Fruit fly (Drosophila melanogaster): ENCODE results near the gene Ccm3.

Ccm3 gene

dm6 chr3R:15332994-15333393, 38.8 kb upstream of the Ccm3 start, which contains the start of the genes Fkbp39 and Cyfip (continued):
- TF ChIP-seq pfk (GFP tag; optimal IDR thresholded peaks at IDR 0.05) = peak; percentile 15
- no peak for TF ChIP-seq CG2889 (GFP tag; IDR thresholded peaks at IDR 0.05)
- TF ChIP-seq CG12219 (GFP tag; optimal IDR thresholded peaks at IDR 0.05) = no peak
- TF ChIP-seq tx (GFP tag; optimal IDR thresholded peaks at IDR 0.05) = peak; percentile 59
- peak; percentile 34; the same call in 1 of the 2 replicates for TF ChIP-seq Atf6 (GFP tag; IDR thresholded peaks at IDR 0.05)
- TF ChIP-seq bowl (GFP tag; IDR thresholded peaks at IDR 0.05) = no peak
- no peak for TF ChIP-seq CG17802 (tag; optimal IDR thresholded peaks at IDR 0.05)
- TF ChIP-seq CG42726 (GFP tag; IDR thresholded peaks at IDR 0.05; ENCODE audit: partially characterized antibody) = peak; percentile 80
- TF ChIP-seq Awh (GFP tag; IDR thresholded peaks at IDR 0.05) = no peak
- no peak for TF ChIP-seq CG4328 (GFP tag; optimal IDR thresholded peaks at IDR 0.05)
- TF ChIP-seq CG3726 (GFP tag; IDR thresholded peaks at IDR 0.05) = no peak
- TF ChIP-seq scrt (GFP tag; optimal IDR thresholded peaks at IDR 0.05) = no peak
- peak; percentile 24; the same call in 1 of the 2 replicates for TF ChIP-seq CG17328 (GFP tag; IDR thresholded peaks at IDR 0.05)
- no peak for TF ChIP-seq Sox102F (GFP tag; optimal IDR thresholded peaks at IDR 0.05)
- no peak for TF ChIP-seq Rx (GFP tag; IDR thresholded peaks at IDR 0.05)
- no peak for TF ChIP-seq CG10959 (GFP tag; IDR thresholded peaks at IDR 0.05)
- peak; percentile 40; the same call in 1 of the 3 replicates for TF ChIP-seq mld (GFP tag; IDR thresholded peaks at IDR 0.05; ENCODE audit: partially characterized antibody)
- no peak for TF ChIP-seq CG11504 (tag; optimal IDR thresholded peaks at IDR 0.05)
- TF ChIP-seq ato (GFP tag; IDR thresholded peaks at IDR 0.05; ENCODE audit: partially characterized antibody) = peak; percentile 67
- peak; percentile 56 for TF ChIP-seq CG7987 (GFP tag; optimal IDR thresholded peaks at IDR 0.05)
- TF ChIP-seq Vsx1 (GFP tag; optimal IDR thresholded peaks at IDR 0.05) = no peak
- TF ChIP-seq nmo (GFP tag; optimal IDR thresholded peaks at IDR 0.05) = peak; percentile 76
- TF ChIP-seq ERR (GFP tag; optimal IDR thresholded peaks at IDR 0.05) = peak; percentile 62
- peak; percentile 30 for TF ChIP-seq Dek (tag; optimal IDR thresholded peaks at IDR 0.05)
- no peak for TF ChIP-seq nau (GFP tag; optimal IDR thresholded peaks at IDR 0.05)
- peak; percentile 39; the same call in 1 of the 2 replicates for TF ChIP-seq Ptx1 (GFP tag; IDR thresholded peaks at IDR 0.05)
- TF ChIP-seq CG9437 (GFP tag; optimal IDR thresholded peaks at IDR 0.05) = peak; percentile 38
- no peak for TF ChIP-seq Mad (GFP tag; optimal IDR thresholded peaks at IDR 0.05)
- no peak for TF ChIP-seq CG1832 (GFP tag; optimal IDR thresholded peaks at IDR 0.05)
- TF ChIP-seq CG7786 (GFP tag; optimal IDR thresholded peaks at IDR 0.05) = peak; percentile 34
- no peak for TF ChIP-seq CG16815 (GFP tag; optimal IDR thresholded peaks at IDR 0.05)
- TF ChIP-seq crol (GFP tag; IDR thresholded peaks at IDR 0.05) = 0 out of 2 replicates have a peak, but pooled peaks have one; percentile 5
- no peak for TF ChIP-seq lbe (GFP tag; optimal IDR thresholded peaks at IDR 0.05)
- no peak for TF ChIP-seq CG12236 (GFP tag; optimal IDR thresholded peaks at IDR 0.05)
- no peak for TF ChIP-seq CG11085 (GFP tag; IDR thresholded peaks at IDR 0.05)
- TF ChIP-seq CG13424 (tag; optimal IDR thresholded peaks at IDR 0.05) = peak; percentile 26
- TF ChIP-seq CG8924 (tag; optimal IDR thresholded peaks at IDR 0.05) = peak; percentile 40
- no peak for TF ChIP-seq CG6765 (GFP tag; optimal IDR thresholded peaks at IDR 0.05)
- TF ChIP-seq caup (GFP tag; optimal IDR thresholded peaks at IDR 0.05; ENCODE audit: severe bottlenecking) = peak; percentile 64
- no peak for TF ChIP-seq tgo (GFP tag; IDR thresholded peaks at IDR 0.05)
- no peak for TF ChIP-seq pan (optimal IDR thresholded peaks at IDR 0.05)
- TF ChIP-seq pan (GFP tag; optimal IDR thresholded peaks at IDR 0.05 in 1 of 2, IDR thresholded peaks at IDR 0.05 in 1 of 2) = peak in 1 of 2 experiments; percentile 54
- peak; percentile 20 for TF ChIP-seq Hr3 (GFP tag; optimal IDR thresholded peaks at IDR 0.05)
- peak; percentile 69 for TF ChIP-seq pho (GFP tag; optimal IDR thresholded peaks at IDR 0.05)
- TF ChIP-seq CG18476 (GFP tag; optimal IDR thresholded peaks at IDR 0.05) = no peak
- TF ChIP-seq NC2α (GFP tag; optimal IDR thresholded peaks at IDR 0.05) = no peak
- TF ChIP-seq Hand (GFP tag; optimal IDR thresholded peaks at IDR 0.05) = no peak
- TF ChIP-seq CG34422 (GFP tag; IDR thresholded peaks at IDR 0.05) = peak; percentile 94
- TF ChIP-seq NfI (GFP tag; optimal IDR thresholded peaks at IDR 0.05) = peak; percentile 34
- peak; percentile 74 for TF ChIP-seq CG16813 (GFP tag; IDR thresholded peaks at IDR 0.05; ENCODE audit: partially characterized antibody)
